Worm (Caenorhabditis elegans) whole organism, late embryonic: Measurements from ENCODE around the gene ZK262.20.

Source experiments
- C08G9.2 ChIP-seq: sonication (generic microtip); optimal IDR thresholded peaks from 2 replicates; lab custom pipeline; 2016; ENCODE audit warnings: mild to moderate bottlenecking, missing genetic modification characterization, moderate library complexity, missing compliant biosample characterization
- C38D4.7 ChIP-seq: fragments of 200-800 bp; sonication (Bioruptor generic); optimal IDR thresholded peaks from 2 replicates; lab custom pipeline; 2018; ENCODE audit warnings: mild to moderate bottlenecking, missing genetic modification characterization, moderate library complexity, missing compliant biosample characterization
- F13H6.1 ChIP-seq: sonication (generic microtip); optimal IDR thresholded peaks from 2 replicates; lab custom pipeline; 2016; ENCODE audit warnings: missing genetic modification characterization, missing compliant biosample characterization
- K09A11.1 ChIP-seq: sonication (generic microtip); optimal IDR thresholded peaks from 2 replicates; lab custom pipeline; 2017; ENCODE audit warnings: antibody characterized with exemption, mild to moderate bottlenecking, missing genetic modification characterization, missing compliant biosample characterization; ENCODE audit not compliant: insufficient read depth
- ahr-1 ChIP-seq: sonication (generic microtip); optimal IDR thresholded peaks from 2 replicates; lab custom pipeline; 2016; ENCODE audit warnings: missing genetic modification characterization, missing compliant biosample characterization
- ceh-22 ChIP-seq: sonication (generic microtip); optimal IDR thresholded peaks from 2 replicates; lab custom pipeline; 2017; ENCODE audit warnings: missing biosample characterization, missing genetic modification characterization
- ceh-30 ChIP-seq: fragments of 150-350 bp; optimal IDR thresholded peaks from 2 replicates; lab custom pipeline; 2014; ENCODE audit warnings: missing biosample characterization, missing genetic modification characterization
- ceh-48 ChIP-seq: sonication (generic microtip); optimal IDR thresholded peaks from 2 replicates; lab custom pipeline; 2016; ENCODE audit warnings: missing genetic modification characterization, inconsistent platforms, missing compliant biosample characterization
- ceh-9 ChIP-seq: sonication (generic microtip); optimal IDR thresholded peaks from 2 replicates; lab custom pipeline; 2016; ENCODE audit warnings: mild to moderate bottlenecking, missing genetic modification characterization, inconsistent platforms, missing compliant biosample characterization
- elt-2 ChIP-seq: sonication (generic microtip); optimal IDR thresholded peaks from 2 replicates; lab custom pipeline; 2016; ENCODE audit warnings: missing genetic modification reagents, missing genetic modification characterization, missing compliant biosample characterization
- elt-4 ChIP-seq: sonication (generic microtip); optimal IDR thresholded peaks from 2 replicates; lab custom pipeline; 2016; ENCODE audit warnings: missing genetic modification characterization, missing compliant biosample characterization
- fax-1 ChIP-seq: sonication (generic microtip); optimal IDR thresholded peaks from 2 replicates; lab custom pipeline; 2016; ENCODE audit warnings: missing genotype, missing genetic modification characterization, missing compliant biosample characterization
- fkh-10 ChIP-seq: fragments of 150-350 bp; optimal IDR thresholded peaks from 2 replicates; lab custom pipeline; 2014; ENCODE audit warnings: missing biosample characterization, missing genetic modification reagents, missing genetic modification characterization
- hlh-13 ChIP-seq: fragments of 200-800 bp; sonication (Bioruptor generic); optimal IDR thresholded peaks from 2 replicates; lab custom pipeline; 2018; ENCODE audit warnings: mild to moderate bottlenecking, missing genetic modification characterization, missing compliant biosample characterization
- hlh-30 ChIP-seq: sonication (generic microtip); optimal IDR thresholded peaks from 2 replicates; lab custom pipeline; 2017; ENCODE audit warnings: antibody characterized with exemption, missing genetic modification characterization, missing compliant biosample characterization; ENCODE audit not compliant: insufficient read depth
- hlh-8 ChIP-seq: sonication (generic microtip); optimal IDR thresholded peaks from 2 replicates; lab custom pipeline; 2016; ENCODE audit warnings: missing genotype, missing genetic modification characterization, missing compliant biosample characterization
- lim-6 ChIP-seq: sonication (generic microtip); optimal IDR thresholded peaks from 2 replicates; lab custom pipeline; 2016; ENCODE audit warnings: missing genetic modification characterization, missing compliant biosample characterization
- madf-2 ChIP-seq: sonication (generic microtip); optimal IDR thresholded peaks from 2 replicates; lab custom pipeline; 2017; ENCODE audit warnings: missing genetic modification characterization, missing compliant biosample characterization
- nhr-11 ChIP-seq: fragments of 150-350 bp; optimal IDR thresholded peaks from 2 replicates; lab custom pipeline; 2014; ENCODE audit warnings: missing biosample characterization, missing genetic modification characterization
- odd-2 ChIP-seq: sonication (generic microtip); optimal IDR thresholded peaks from 2 replicates; lab custom pipeline; 2017; ENCODE audit warnings: antibody characterized with exemption, mild to moderate bottlenecking, missing genetic modification characterization, missing compliant biosample characterization
- pha-4 ChIP-seq: fragments of 150-350 bp; optimal IDR thresholded peaks from 2 replicates; lab custom pipeline; 2018; ENCODE audit warnings: missing biosample characterization, missing genetic modification reagents, missing genetic modification characterization
- pqm-1 ChIP-seq: sonication (generic microtip); optimal IDR thresholded peaks from 2 replicates; lab custom pipeline; 2016; ENCODE audit warnings: missing genetic modification characterization, missing compliant biosample characterization
- ref-2 ChIP-seq: sonication (generic microtip); optimal IDR thresholded peaks from 2 replicates; lab custom pipeline; 2016; ENCODE audit warnings: missing genetic modification characterization, missing compliant biosample characterization
- sdc-2 ChIP-seq: sonication (generic microtip); optimal IDR thresholded peaks from 2 replicates; lab custom pipeline; 2016; ENCODE audit warnings: missing genotype, missing genetic modification characterization, missing compliant biosample characterization
- syd-9 ChIP-seq: sonication (generic microtip); optimal IDR thresholded peaks from 2 replicates; lab custom pipeline; 2016; ENCODE audit warnings: mild to moderate bottlenecking, missing genetic modification characterization, moderate library complexity, missing compliant biosample characterization
- tbx-7 ChIP-seq: sonication (generic microtip); optimal IDR thresholded peaks from 2 replicates; lab custom pipeline; 2016; ENCODE audit warnings: missing genotype, missing genetic modification characterization, missing compliant biosample characterization
- ttx-3 ChIP-seq: sonication (generic microtip); optimal IDR thresholded peaks from 2 replicates; lab custom pipeline; 2016; ENCODE audit warnings: missing genetic modification reagents, missing genetic modification characterization, missing compliant biosample characterization
- unc-3 ChIP-seq, 2 experiments: fragments of 200-800 bp in 1 of 2; sonication (Bioruptor generic) in 1 of 2; sonication (generic microtip) in 1 of 2; conservative IDR thresholded peaks in 1 of 2; optimal IDR thresholded peaks in 1 of 2; 2 replicates each; pipeline versions ENCODE4 v1.3.6 to Lab custom; 2016 to 2022; ENCODE audit warnings: missing compliant biosample characterization in 2 of 2, missing genetic modification characterization in 2 of 2, missing genetic modification reagents in 1 of 2
- unc-55 ChIP-seq: sonication (generic microtip); optimal IDR thresholded peaks from 2 replicates; lab custom pipeline; 2017; ENCODE audit warnings: missing biosample characterization, missing genetic modification reagents, missing genetic modification characterization
- unc-86 ChIP-seq: sonication (generic microtip); optimal IDR thresholded peaks from 2 replicates; lab custom pipeline; 2016; ENCODE audit warnings: missing genetic modification characterization, missing compliant biosample characterization

The ZK262.20 gene

DNA sequence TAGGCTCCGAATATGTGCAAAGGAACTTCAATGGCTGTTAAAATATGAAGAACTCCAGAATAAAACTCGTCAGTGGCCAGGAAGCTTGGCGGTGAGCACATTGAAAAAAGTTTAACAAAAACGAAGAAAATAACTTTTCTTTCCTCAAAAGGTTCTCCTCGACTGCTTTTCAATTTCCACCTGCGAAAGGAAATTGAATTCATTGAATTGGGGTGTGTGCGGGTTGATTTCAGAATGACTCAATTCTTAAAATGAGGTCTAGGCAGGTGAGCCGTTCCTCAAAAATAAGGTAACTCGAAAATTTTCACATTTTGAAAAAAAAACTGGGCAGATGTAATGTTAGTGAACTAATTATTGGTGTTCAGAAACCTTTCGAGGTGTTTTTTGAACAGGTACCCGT lies 38.6 kb upstream of the ZK262.20 start, which contains the start of gene srh-182:
srh-182 (minus strand) TSS at position 101 of the 400 bp plus-strand sequence.
- TF ChIP-seq hlh-13 (GFP tag; lab: Kevin White, UChicago) (no peak), pqm-1 (tag; lab: Kevin White, UChicago) (no peak), ceh-30 (tag; lab: Kevin White, UChicago) (no peak), hlh-30 (tag; lab: Kevin White, UChicago) (no peak), ceh-22 (tag; lab: Kevin White, UChicago) (no peak)

DNA sequence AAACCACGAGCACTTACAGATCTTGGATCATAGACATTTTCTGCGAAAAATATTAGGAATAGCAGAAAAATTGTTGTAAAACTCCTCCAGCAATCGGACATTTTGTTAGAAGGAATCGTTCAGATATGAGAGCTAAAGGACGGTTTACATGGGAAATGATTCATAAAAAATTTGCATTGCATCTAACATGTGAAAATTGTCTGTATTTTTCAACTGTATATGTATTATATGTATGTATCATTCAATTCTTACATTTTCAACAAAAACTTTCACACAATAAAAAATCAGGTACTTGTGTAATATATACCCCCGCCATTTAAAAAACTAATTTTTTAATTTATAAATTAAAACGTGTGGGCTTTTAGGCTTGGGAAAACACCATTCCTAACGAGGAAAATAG lies 33.2 kb upstream of the ZK262.20 start, which contains the start of gene ZK228.13:
ZK228.13 (minus strand) TSS at position 101 of the 400 bp plus-strand sequence.
- TF ChIP-seq unc-86: no peak

DNA sequence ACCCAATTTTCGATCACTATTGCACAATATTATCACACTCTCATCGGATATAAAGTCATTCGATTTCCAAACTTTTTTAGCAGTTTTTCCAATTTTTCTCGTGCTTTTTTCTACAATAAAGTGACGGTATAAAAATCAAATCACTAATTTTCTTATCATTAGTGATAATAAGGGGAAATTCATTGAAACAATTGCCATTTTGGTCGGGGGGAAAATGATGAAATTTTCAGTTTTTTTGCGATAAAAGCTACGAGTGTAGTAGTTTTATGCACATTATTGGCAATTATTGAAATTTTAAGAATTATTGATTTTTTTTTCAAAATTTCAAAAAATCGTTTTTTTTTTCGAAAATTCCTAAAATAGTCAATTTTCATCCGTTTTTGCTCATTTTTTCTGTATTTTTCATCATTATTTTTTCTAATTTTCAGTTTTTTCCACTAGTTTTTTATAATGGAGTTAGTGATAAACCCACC lies 27.5 kb upstream of the ZK262.20 start, which contains the start of gene ZK228.4:
ZK228.4 (plus strand) TSS at position 423 of the 473 bp plus-strand sequence.
- TF ChIP-seq unc-3 (GFP tag; conservative IDR thresholded peaks at IDR 0.05; lab: Robert Waterston, UW) (no peak), unc-3 (tag; optimal IDR thresholded peaks at IDR 0.05; lab: Kevin White, UChicago) (no peak), K09A11.1 (no peak), ceh-48 (tag; lab: Kevin White, UChicago) (no peak), elt-2 (tag; lab: Kevin White, UChicago) (peak; percentile 2), F13H6.1 (tag; lab: Kevin White, UChicago) (no peak), madf-2 (tag; lab: Kevin White, UChicago) (no peak), pha-4 (tag; lab: Kevin White, UChicago) (no peak)
- TF ChIP-seq, all 69 proteins: peak for 1

DNA sequence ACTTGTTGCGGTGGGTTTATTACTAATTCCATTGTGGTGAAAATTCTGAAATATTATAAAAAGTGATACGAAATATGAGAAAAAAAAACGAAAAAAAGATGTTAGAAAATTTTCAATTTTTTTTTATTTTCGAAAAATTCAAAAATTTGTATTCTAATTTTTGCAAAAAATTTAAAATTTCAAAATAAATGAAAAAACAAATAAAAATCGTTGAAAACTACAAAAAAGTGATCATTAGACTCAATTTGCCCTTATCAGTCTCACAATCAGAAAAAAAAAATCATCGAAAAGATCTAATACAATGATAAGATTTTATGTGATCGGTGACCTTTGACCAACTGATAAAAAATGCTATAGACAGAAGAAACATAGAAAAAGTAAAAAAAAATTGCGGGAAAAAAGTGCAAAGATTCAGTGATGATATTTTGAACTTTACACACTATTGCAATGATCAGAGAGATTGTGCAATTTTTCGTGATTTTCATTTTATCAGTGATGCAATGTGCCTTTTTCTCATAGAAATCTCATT lies 26.4 kb upstream of the ZK262.20 start, which contains the start of gene ZK228.3:
ZK228.3 (minus strand) TSS at position 51 of the 529 bp plus-strand sequence.
- TF ChIP-seq elt-2 (tag; lab: Kevin White, UChicago): peak; percentile 92
- no peak for TF ChIP-seq ceh-9 (tag; lab: Kevin White, UChicago)

DNA sequence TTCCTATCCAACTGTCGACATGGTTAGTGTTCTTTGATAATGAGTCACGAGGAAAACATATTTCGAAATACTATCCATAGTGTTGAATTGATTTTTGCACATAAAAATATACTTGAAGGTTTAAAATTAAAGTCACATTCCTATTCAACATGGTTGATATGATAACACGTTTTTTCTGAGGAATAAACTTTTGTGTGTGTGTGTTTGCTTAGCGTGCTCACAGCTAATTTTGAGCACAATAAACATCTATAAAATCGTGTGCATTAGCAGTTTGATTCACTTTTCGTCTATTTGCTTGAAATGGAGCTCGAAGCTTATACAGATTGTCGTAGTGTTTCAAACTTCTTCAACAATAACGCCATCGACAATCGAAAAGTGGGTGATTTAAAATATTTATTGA lies 21.7 kb upstream of the ZK262.20 start, which contains the start of gene ZK228.10:
ZK228.10 (plus strand) TSS at position 301 of the 400 bp plus-strand sequence.
- TF ChIP-seq hlh-30 (tag; lab: Kevin White, UChicago): no peak
- no peak for TF ChIP-seq odd-2
- TF ChIP-seq lim-6: no peak
- TF ChIP-seq ref-2 (tag; lab: Kevin White, UChicago): no peak
- TF ChIP-seq tbx-7 (tag; lab: Kevin White, UChicago): no peak
- TF ChIP-seq C38D4.7 (GFP tag; lab: Kevin White, UChicago): no peak
- TF ChIP-seq pqm-1 (tag; lab: Kevin White, UChicago): no peak
- TF ChIP-seq ahr-1: no peak
- TF ChIP-seq ceh-30 (tag; lab: Kevin White, UChicago): no peak
- no peak for TF ChIP-seq C08G9.2 (tag; lab: Kevin White, UChicago)
- no peak for TF ChIP-seq unc-55 (GFP tag; lab: Kevin White, UChicago)
- no peak for TF ChIP-seq fkh-10
- no peak for TF ChIP-seq ttx-3 (tag; lab: Kevin White, UChicago)
- no peak for TF ChIP-seq sdc-2 (tag; lab: Kevin White, UChicago)
- no peak for TF ChIP-seq nhr-11 (tag; lab: Kevin White, UChicago)

DNA sequence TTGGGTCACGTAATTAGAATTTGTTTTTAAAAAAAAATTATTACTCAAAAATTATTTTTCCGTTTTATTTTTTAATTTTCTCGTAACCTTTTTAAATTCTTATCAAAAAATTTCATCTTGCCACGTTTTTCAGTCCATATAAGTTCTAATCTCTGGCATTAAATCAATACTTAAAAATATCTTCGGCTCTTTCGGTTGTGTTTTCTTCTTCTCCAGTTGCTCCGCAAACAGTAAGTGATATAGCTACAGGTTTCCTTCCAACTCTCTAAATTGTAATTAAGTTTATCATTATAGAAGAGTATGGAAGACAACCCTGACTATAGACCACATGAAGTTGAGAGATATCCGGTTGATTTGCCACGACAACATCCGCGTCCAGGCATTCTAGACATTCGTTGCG lies 9.3 kb upstream of the ZK262.20 start, which contains the start of gene ZK228.1:
ZK228.1 (plus strand) TSS at position 301 of the 400 bp plus-strand sequence.
- TF ChIP-seq hlh-13 (GFP tag; lab: Kevin White, UChicago): no peak
- TF ChIP-seq hlh-8 (tag; lab: Kevin White, UChicago): no peak
- TF ChIP-seq nhr-11 (tag; lab: Kevin White, UChicago): no peak
- TF ChIP-seq fax-1: no peak
- TF ChIP-seq elt-4 (tag; lab: Kevin White, UChicago): no peak
- TF ChIP-seq syd-9 (tag; lab: Kevin White, UChicago): no peak
